Fruit fly (Drosophila melanogaster) whole organism, prepupa: Measurements from ENCODE around the gene msd1.

Experiments used
- CG10631 ChIP-seq: fragments of 200-800 bp; sonication (Bioruptor generic); optimal IDR thresholded peaks from 2 replicates; lab custom pipeline; 2016; ENCODE audit warnings: missing biosample characterization, missing genetic modification characterization
- CG11294 ChIP-seq: fragments of 200-800 bp; sonication (Bioruptor generic); IDR thresholded peaks from 2 replicates; pipeline ENCODE4 v1.3.6; 2022; ENCODE audit warnings: missing biosample characterization, missing genetic modification characterization
- CG16779 ChIP-seq: fragments of 200-800 bp; sonication (Bioruptor generic); optimal IDR thresholded peaks from 3 replicates; lab custom pipeline; 2017; ENCODE audit warnings: missing biosample characterization, mild to moderate bottlenecking, missing genetic modification characterization
- CG31627 ChIP-seq: fragments of 200-800 bp; sonication (Bioruptor generic); optimal IDR thresholded peaks from 3 replicates; lab custom pipeline; 2016; ENCODE audit warnings: missing biosample characterization, missing genetic modification characterization
- CG32006 ChIP-seq: fragments of 200-800 bp; sonication (Bioruptor generic); optimal IDR thresholded peaks from 3 replicates; lab custom pipeline; 2017; ENCODE audit warnings: missing biosample characterization, mild to moderate bottlenecking, missing genetic modification characterization
- CG34406 ChIP-seq: fragments of 200-800 bp; sonication (Bioruptor generic); optimal IDR thresholded peaks from 3 replicates; lab custom pipeline; 2016; ENCODE audit warnings: missing biosample characterization, missing genetic modification characterization
- CG3919 ChIP-seq: fragments of 200-800 bp; sonication (Bioruptor generic); optimal IDR thresholded peaks from 3 replicates; lab custom pipeline; 2016; ENCODE audit warnings: missing biosample characterization, missing genetic modification characterization
- CG4318 ChIP-seq: fragments of 200-800 bp; sonication (Bioruptor generic); optimal IDR thresholded peaks from 3 replicates; lab custom pipeline; 2017; ENCODE audit warnings: missing biosample characterization, mild to moderate bottlenecking, missing genetic modification characterization
- CG6792 ChIP-seq: fragments of 200-800 bp; sonication (Bioruptor generic); optimal IDR thresholded peaks from 3 replicates; lab custom pipeline; 2016; ENCODE audit warnings: missing biosample characterization, missing genetic modification characterization
- CG6808 ChIP-seq: fragments of 200-800 bp; sonication (Bioruptor generic); optimal IDR thresholded peaks from 3 replicates; lab custom pipeline; 2017; ENCODE audit warnings: missing biosample characterization, missing genetic modification characterization, mild to moderate bottlenecking, moderate library complexity, missing genetic modification reagents
- CG6854 ChIP-seq: fragments of 200-800 bp; sonication (Bioruptor generic); optimal IDR thresholded peaks from 2 replicates; lab custom pipeline; 2017; ENCODE audit warnings: missing biosample characterization, mild to moderate bottlenecking, missing genetic modification characterization
- CG7368 ChIP-seq: fragments of 200-800 bp; sonication (Bioruptor generic); optimal IDR thresholded peaks from 3 replicates; lab custom pipeline; 2016; ENCODE audit warnings: missing biosample characterization, missing genetic modification characterization
- CG8119 ChIP-seq: fragments of 200-800 bp; sonication (Bioruptor generic); IDR thresholded peaks from 3 replicates; pipeline ENCODE4 v1.3.6; 2022; ENCODE audit warnings: missing biosample characterization, missing genetic modification characterization
- CG8319 ChIP-seq: fragments of 200-800 bp; sonication (Bioruptor generic); optimal IDR thresholded peaks from 3 replicates; lab custom pipeline; 2016; ENCODE audit warnings: missing biosample characterization, missing genetic modification characterization
- CG8632 ChIP-seq: fragments of 200-800 bp; sonication (Bioruptor generic); optimal IDR thresholded peaks from 3 replicates; lab custom pipeline; 2016; ENCODE audit warnings: missing biosample characterization, missing genetic modification characterization
- CG9139 ChIP-seq: fragments of 200-800 bp; sonication (Bioruptor generic); optimal IDR thresholded peaks from 3 replicates; lab custom pipeline; 2017; ENCODE audit warnings: missing biosample characterization, mild to moderate bottlenecking, missing genetic modification characterization
- Eip78C ChIP-seq: fragments of 200-800 bp; sonication (Bioruptor generic); peaks from one replicate; lab custom pipeline; 2016; ENCODE audit warnings: missing biosample characterization, missing genetic modification characterization
- Ets21C ChIP-seq: fragments of 200-800 bp; sonication (Bioruptor generic); optimal IDR thresholded peaks from 3 replicates; lab custom pipeline; 2016; ENCODE audit warnings: missing biosample characterization, missing genetic modification characterization
- Ets96B ChIP-seq: fragments of 200-800 bp; optimal IDR thresholded peaks from 2 replicates; lab custom pipeline; 2019; ENCODE audit warnings: missing biosample characterization, mild to moderate bottlenecking, missing genetic modification characterization, moderate library complexity
- Gug ChIP-seq: fragments of 200-800 bp; sonication (Bioruptor generic); IDR thresholded peaks from 2 replicates; pipeline ENCODE4 v1.3.6; 2022; ENCODE audit warnings: missing biosample characterization, missing genetic modification characterization
- Hr39 ChIP-seq: fragments of 200-800 bp; sonication (Bioruptor generic); optimal IDR thresholded peaks from 2 replicates; lab custom pipeline; 2016; ENCODE audit warnings: missing biosample characterization, missing genetic modification characterization
- Hr4 ChIP-seq: fragments of 200-800 bp; sonication (Bioruptor generic); optimal IDR thresholded peaks from 3 replicates; lab custom pipeline; 2016; ENCODE audit warnings: missing biosample characterization, missing genetic modification characterization
- Lpt ChIP-seq: fragments of 200-800 bp; sonication (Bioruptor generic); optimal IDR thresholded peaks from 3 replicates; lab custom pipeline; 2016; ENCODE audit warnings: missing biosample characterization, missing genetic modification characterization
- Met ChIP-seq: fragments of 200-800 bp; sonication (Bioruptor generic); optimal IDR thresholded peaks from 3 replicates; lab custom pipeline; 2016; ENCODE audit warnings: missing biosample characterization, missing genetic modification characterization
- Sox102F ChIP-seq: fragments of 200-800 bp; sonication (Bioruptor generic); optimal IDR thresholded peaks from 2 replicates; lab custom pipeline; 2016; ENCODE audit warnings: missing biosample characterization, mild to moderate bottlenecking, missing genetic modification characterization
- achi ChIP-seq: fragments of 200-800 bp; sonication (Bioruptor generic); optimal IDR thresholded peaks from 3 replicates; lab custom pipeline; 2016; ENCODE audit warnings: missing biosample characterization, missing genetic modification characterization
- dac ChIP-seq: fragments of 200-800 bp; sonication (Bioruptor generic); optimal IDR thresholded peaks from 2 replicates; lab custom pipeline; 2017; ENCODE audit warnings: missing biosample characterization, mild to moderate bottlenecking, missing genetic modification characterization
- dsx ChIP-seq: fragments of 200-800 bp; optimal IDR thresholded peaks from 3 replicates; lab custom pipeline; 2019; ENCODE audit warnings: missing biosample characterization, mild to moderate bottlenecking, missing genetic modification characterization, moderate library complexity; ENCODE audit not compliant: poor library complexity, severe bottlenecking
- eg ChIP-seq: fragments of 200-800 bp; sonication (Bioruptor generic); IDR thresholded peaks from 3 replicates; pipeline ENCODE4 v1.3.6; 2022; ENCODE audit warnings: missing biosample characterization, missing genetic modification characterization
- esn ChIP-seq: fragments of 200-800 bp; sonication (Bioruptor generic); optimal IDR thresholded peaks from 2 replicates; lab custom pipeline; 2016; ENCODE audit warnings: missing biosample characterization, mild to moderate bottlenecking, missing genetic modification characterization, moderate library complexity
- fkh ChIP-seq: fragments of 200-800 bp; sonication (Bioruptor generic); optimal IDR thresholded peaks from 3 replicates; lab custom pipeline; 2017; ENCODE audit warnings: missing biosample characterization, mild to moderate bottlenecking, missing genetic modification characterization, moderate library complexity
- lz ChIP-seq: fragments of 200-800 bp; sonication (Bioruptor generic); optimal IDR thresholded peaks from 3 replicates; lab custom pipeline; 2016; ENCODE audit warnings: missing biosample characterization, missing genetic modification characterization
- salr ChIP-seq, 2 experiments: fragments of 200-800 bp; sonication (Bioruptor generic); optimal IDR thresholded peaks; 3 replicates each; lab custom pipeline; 2016 to 2018; ENCODE audit warnings: missing biosample characterization in 2 of 2, missing genetic modification characterization in 2 of 2, mild to moderate bottlenecking in 1 of 2
- spab ChIP-seq: fragments of 200-800 bp; sonication (Bioruptor generic); optimal IDR thresholded peaks from 2 replicates; lab custom pipeline; 2017; ENCODE audit warnings: missing biosample characterization, mild to moderate bottlenecking, missing genetic modification characterization, missing genetic modification reagents
- svp ChIP-seq: fragments of 200-800 bp; sonication (Bioruptor generic); peaks from one replicate; lab custom pipeline; 2016; ENCODE audit warnings: missing biosample characterization, missing genetic modification characterization
- vri ChIP-seq: fragments of 200-800 bp; sonication (Bioruptor generic); optimal IDR thresholded peaks from 3 replicates; lab custom pipeline; 2016; ENCODE audit warnings: missing biosample characterization, mild to moderate bottlenecking, missing genetic modification characterization

The msd1 gene

DNA sequence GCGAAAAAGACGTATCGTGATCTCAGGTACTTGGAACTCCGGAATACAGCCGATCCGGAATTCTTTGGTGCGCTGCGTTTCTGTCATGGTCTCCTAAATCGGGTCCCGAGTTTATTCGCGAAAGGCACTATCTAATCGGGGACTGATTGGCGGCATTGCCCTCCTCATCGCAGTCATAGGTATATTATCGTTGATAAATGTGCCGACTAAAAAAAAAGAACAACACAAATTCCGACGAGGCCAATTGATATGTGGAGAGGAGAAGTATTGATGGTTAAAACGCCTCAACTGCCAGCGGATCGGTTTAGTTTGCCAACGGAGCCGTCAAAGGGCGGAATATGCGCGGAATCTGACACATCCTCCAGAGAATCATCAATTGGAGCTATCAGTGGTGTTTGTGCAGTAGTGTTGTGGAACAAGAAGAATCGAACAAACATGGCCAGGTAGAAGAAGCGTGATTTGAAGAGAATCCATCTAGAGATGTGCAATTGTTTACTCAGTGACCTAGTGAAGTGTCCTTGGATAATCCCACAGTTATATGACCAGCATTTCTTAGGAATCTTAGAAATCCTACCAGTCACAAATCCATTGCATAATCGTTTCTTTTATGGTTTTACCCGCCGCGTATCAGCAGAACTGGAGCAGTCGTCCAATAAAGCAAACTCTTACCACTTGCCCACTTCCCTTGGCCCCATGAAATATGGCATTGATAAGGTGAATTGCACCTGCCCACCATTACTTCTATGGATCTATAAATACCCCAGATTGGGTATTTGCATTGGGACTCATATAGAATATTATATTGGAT, 6.5 kb upstream of the msd1 start:
- TF ChIP-seq Sox102F (GFP tag; lab: Kevin White, UChicago) (no peak), Gug (no peak), Ets21C (GFP tag; lab: Kevin White, UChicago) (no peak), svp (GFP tag; lab: Kevin White, UChicago) (no peak), CG10631 (GFP tag; lab: Kevin White, UChicago) (no peak), CG6808 (GFP tag; lab: Kevin White, UChicago) (no peak), CG9139 (GFP tag; lab: Kevin White, UChicago) (no peak), vri (GFP tag; lab: Kevin White, UChicago) (peak; percentile 97), salr (GFP tag; optimal IDR thresholded peaks at IDR 0.05; lab: Kevin White, UChicago) (no peak)

DNA sequence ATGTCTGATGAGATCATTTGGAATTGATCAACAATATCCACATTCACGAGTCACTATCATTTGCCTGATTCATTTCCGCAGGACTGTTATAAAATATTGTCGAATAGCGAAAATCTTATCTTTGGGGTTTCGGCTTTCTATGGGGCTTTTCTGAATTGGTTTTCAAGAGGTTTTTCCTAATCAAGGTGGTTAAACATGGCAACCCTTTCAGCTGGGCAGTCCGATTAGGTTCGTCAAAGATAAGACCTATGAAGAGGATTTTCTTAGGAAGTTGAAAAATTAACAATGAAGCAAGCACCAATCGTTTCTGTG, 6.0 kb upstream of the msd1 start:
- TF ChIP-seq vri (GFP tag; lab: Kevin White, UChicago) (peak; percentile 58), CG10631 (GFP tag; lab: Kevin White, UChicago) (no peak)

DNA sequence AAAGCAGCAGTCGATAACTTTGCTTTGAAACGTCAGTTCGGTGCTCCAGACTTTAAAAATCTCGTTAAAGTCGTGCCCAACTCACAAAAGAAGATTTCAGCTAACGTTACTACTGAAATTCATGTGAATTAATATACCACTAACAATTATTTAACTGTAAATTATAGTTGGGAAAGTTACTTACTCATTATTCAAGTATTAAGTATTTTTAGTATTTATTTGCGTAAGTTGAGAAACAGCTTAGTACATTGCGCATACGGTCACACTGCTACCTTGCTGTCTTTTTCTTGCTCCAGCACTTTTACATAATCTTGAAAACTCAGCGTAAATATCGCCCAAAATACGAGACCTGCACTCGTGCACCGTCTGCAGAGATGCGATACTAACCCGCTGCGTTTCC, 1.8 kb upstream of the msd1 start, which contains the start of gene ND-ACP:
TSS of gene ND-ACP (plus strand) at position 226 of the 400 bp plus-strand sequence.
- TF ChIP-seq CG32006 (GFP tag; lab: Kevin White, UChicago) (no peak), vri (GFP tag; lab: Kevin White, UChicago) (peak; percentile 66), achi (GFP tag; lab: Kevin White, UChicago) (peak; percentile 83)
- TF ChIP-seq, all 60 proteins: peak for 2

DNA sequence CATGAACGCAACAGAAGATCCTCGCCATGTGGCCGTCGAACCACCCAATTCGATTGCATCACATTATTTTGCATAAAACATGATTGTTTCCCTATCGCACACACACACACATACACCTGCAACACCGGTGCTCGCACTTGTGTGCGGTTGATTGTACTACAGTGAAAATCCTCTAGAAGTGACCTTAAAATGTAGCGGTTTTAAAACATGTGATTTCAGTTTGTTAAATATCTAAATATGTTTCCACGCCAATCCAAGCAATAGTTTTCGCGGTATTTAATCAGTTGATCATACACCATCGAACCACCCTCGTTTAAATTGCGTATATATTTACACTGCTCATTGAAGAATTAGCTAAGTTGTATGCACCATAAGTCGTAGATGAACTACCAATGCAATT, 1.1 kb upstream of the msd1 start:
- TF ChIP-seq CG9139 (GFP tag; lab: Kevin White, UChicago) (no peak), eg (GFP tag; lab: Robert Waterston, UW) (0 out of 3 replicates have a peak, but pooled peaks have one; percentile 34), CG6854 (no peak), esn (GFP tag; lab: Kevin White, UChicago) (peak; percentile 29), CG6792 (GFP tag; lab: Kevin White, UChicago) (no peak), CG4318 (GFP tag; lab: Kevin White, UChicago) (no peak), lz (GFP tag; lab: Kevin White, UChicago) (no peak), Met (GFP tag; lab: Kevin White, UChicago) (no peak), CG31627 (GFP tag; lab: Kevin White, UChicago) (peak; percentile 21), Eip78C (peak; percentile 61), CG6808 (GFP tag; lab: Kevin White, UChicago) (no peak), dsx (GFP tag; lab: Kevin White, UChicago) (no peak), vri (GFP tag; lab: Kevin White, UChicago) (no peak), achi (GFP tag; lab: Kevin White, UChicago) (peak; percentile 10), Sox102F (GFP tag; lab: Kevin White, UChicago) (no peak), CG10631 (GFP tag; lab: Kevin White, UChicago) (no peak), CG7368 (GFP tag; lab: Kevin White, UChicago) (no peak)

DNA sequence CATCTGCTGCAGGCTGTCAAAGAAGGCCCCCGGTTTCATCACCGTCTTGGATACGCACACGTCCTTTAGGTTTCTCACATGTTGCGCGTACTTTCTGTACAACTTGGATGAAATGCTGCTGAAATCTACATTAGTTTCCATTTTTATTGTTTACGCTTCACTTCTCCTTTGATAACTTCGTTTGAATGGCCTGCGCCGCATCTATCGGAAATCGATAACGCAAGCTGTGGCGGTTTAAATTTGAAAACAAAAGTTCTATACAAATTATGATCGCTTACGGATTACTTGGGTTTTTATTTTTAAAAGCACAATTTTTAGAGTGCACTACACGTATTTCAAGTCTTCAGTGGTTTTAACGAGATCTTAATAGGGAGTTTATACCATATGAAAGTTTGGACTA, 1.4 kb downstream of the msd1 start, which contains the start of gene msd5:
TSS of gene msd5 (minus strand) at position 174 of the 400 bp plus-strand sequence.
- TF ChIP-seq spab = no peak
- TF ChIP-seq CG32006 (GFP tag; lab: Kevin White, UChicago) = no peak
- no peak for TF ChIP-seq fkh
- no peak for TF ChIP-seq CG11294 (GFP tag; lab: Robert Waterston, UW)
- no peak for TF ChIP-seq Ets96B (tag; lab: Kevin White, UChicago)
- TF ChIP-seq CG16779 = no peak
- TF ChIP-seq Ets21C (GFP tag; lab: Kevin White, UChicago) = no peak
- no peak for TF ChIP-seq Hr4 (GFP tag; lab: Kevin White, UChicago)
- TF ChIP-seq achi (GFP tag; lab: Kevin White, UChicago) = no peak
- no peak for TF ChIP-seq CG4318 (GFP tag; lab: Kevin White, UChicago)
- no peak for TF ChIP-seq CG8319 (GFP tag; lab: Kevin White, UChicago)
- no peak for TF ChIP-seq Lpt (GFP tag; lab: Kevin White, UChicago)
- no peak for TF ChIP-seq CG9139 (GFP tag; lab: Kevin White, UChicago)
- no peak for TF ChIP-seq CG3919 (GFP tag; lab: Kevin White, UChicago)
- TF ChIP-seq CG34406 (GFP tag; lab: Kevin White, UChicago) = no peak
- TF ChIP-seq Hr39 = no peak
- TF ChIP-seq dac (GFP tag; lab: Kevin White, UChicago) = no peak
- no peak for TF ChIP-seq CG8119 (GFP tag; lab: Robert Waterston, UW)
- TF ChIP-seq CG8632 (GFP tag; lab: Kevin White, UChicago) = no peak
